Fruit fly (Drosophila melanogaster) whole organism, adult: ENCODE data around the gene rost.

Experiments
- CG11617 ChIP-seq: fragments of 200-800 bp; sonication (Bioruptor generic); optimal IDR thresholded peaks from 2 replicates; lab custom pipeline; 2017; ENCODE audit warnings: mild to moderate bottlenecking, missing biosample characterization, missing genetic modification reagents, missing genetic modification characterization
- CG12768 ChIP-seq: fragments of 200-800 bp; sonication (Bioruptor generic); optimal IDR thresholded peaks from 2 replicates; lab custom pipeline; 2017; ENCODE audit warnings: missing biosample characterization, missing genetic modification characterization, mild to moderate bottlenecking, moderate library complexity, missing genetic modification reagents
- CG14711 ChIP-seq: fragments of 200-800 bp; sonication (Bioruptor generic); optimal IDR thresholded peaks from 2 replicates; lab custom pipeline; 2018; ENCODE audit warnings: missing biosample characterization, mild to moderate bottlenecking, missing genetic modification characterization, moderate library complexity
- CG1620 ChIP-seq: fragments of 200-800 bp; sonication (Bioruptor generic); optimal IDR thresholded peaks from 2 replicates; lab custom pipeline; 2016; ENCODE audit warnings: missing biosample characterization, missing genetic modification characterization
- CG33017 ChIP-seq: fragments of 200-800 bp; sonication (Bioruptor generic); optimal IDR thresholded peaks from 2 replicates; lab custom pipeline; 2018; ENCODE audit warnings: missing biosample characterization, mild to moderate bottlenecking, missing genetic modification characterization, moderate library complexity
- CG5204 ChIP-seq: fragments of 200-800 bp; sonication (Bioruptor generic); optimal IDR thresholded peaks from 2 replicates; lab custom pipeline; 2016; ENCODE audit warnings: missing biosample characterization, missing genetic modification characterization
- CG7045 ChIP-seq: fragments of 200-800 bp; sonication (Bioruptor generic); optimal IDR thresholded peaks from 2 replicates; lab custom pipeline; 2017; ENCODE audit warnings: missing biosample characterization, mild to moderate bottlenecking, missing genetic modification characterization
- CG7101 ChIP-seq: fragments of 200-800 bp; sonication (Bioruptor generic); optimal IDR thresholded peaks from 2 replicates; lab custom pipeline; 2018; ENCODE audit warnings: missing biosample characterization, mild to moderate bottlenecking, missing genetic modification characterization, moderate library complexity
- Clk ChIP-seq: fragments of 200-800 bp; sonication (Bioruptor generic); optimal IDR thresholded peaks from 2 replicates; lab custom pipeline; 2017; ENCODE audit warnings: missing biosample characterization, missing genetic modification characterization
- Crg-1 ChIP-seq: fragments of 200-800 bp; sonication (Bioruptor generic); optimal IDR thresholded peaks from 2 replicates; lab custom pipeline; 2016; ENCODE audit warnings: missing biosample characterization, missing genetic modification characterization
- Hr96 ChIP-seq: fragments of 200-800 bp; sonication (Bioruptor generic); optimal IDR thresholded peaks from 2 replicates; lab custom pipeline; 2016; ENCODE audit warnings: missing biosample characterization, missing genetic modification characterization
- Mnt ChIP-seq: fragments of 200-800 bp; sonication (Bioruptor generic); optimal IDR thresholded peaks from 2 replicates; lab custom pipeline; 2016; ENCODE audit warnings: missing biosample characterization, mild to moderate bottlenecking, missing genetic modification characterization
- bab1 ChIP-seq: fragments of 200-800 bp; sonication (Bioruptor generic); optimal IDR thresholded peaks from 3 replicates; lab custom pipeline; 2019; ENCODE audit warnings: missing biosample characterization, mild to moderate bottlenecking, missing genetic modification characterization, moderate library complexity
- cic ChIP-seq: fragments of 200-800 bp; sonication (Bioruptor generic); optimal IDR thresholded peaks from 2 replicates; lab custom pipeline; 2017; ENCODE audit warnings: missing biosample characterization, mild to moderate bottlenecking, missing genetic modification characterization, moderate library complexity
- cnc ChIP-seq, 2 experiments: fragments of >200 bp; optimal IDR thresholded peaks; 2 replicates each; lab custom pipeline; 2017
- kay ChIP-seq: fragments of 200-800 bp; sonication (Bioruptor generic); peaks from one replicate; lab custom pipeline; 2016; ENCODE audit warnings: missing biosample characterization, missing genetic modification characterization, borderline replicate concordance
- ovo ChIP-seq: fragments of 200-800 bp; sonication (Bioruptor generic); optimal IDR thresholded peaks from 2 replicates; lab custom pipeline; 2016; ENCODE audit warnings: missing biosample characterization, missing genetic modification characterization
- pad ChIP-seq: fragments of 200-800 bp; sonication (Bioruptor generic); optimal IDR thresholded peaks from 3 replicates; lab custom pipeline; 2017; ENCODE audit warnings: missing biosample characterization, missing genetic modification characterization, mild to moderate bottlenecking, moderate library complexity, missing genetic modification reagents
- tj ChIP-seq: fragments of 200-800 bp; sonication (Bioruptor generic); optimal IDR thresholded peaks from 3 replicates; lab custom pipeline; 2017; ENCODE audit warnings: missing biosample characterization, mild to moderate bottlenecking, missing genetic modification characterization, moderate library complexity
- toe ChIP-seq: fragments of 200-800 bp; sonication (Bioruptor generic); optimal IDR thresholded peaks from 2 replicates; lab custom pipeline; 2016; ENCODE audit warnings: missing biosample characterization, missing genetic modification characterization

Gene rost

dm6 chr2L:8989037-8989591, at the start of gene rost:
Gene rost (minus strand): TSS chr2L:8989539.
- TF ChIP-seq CG7101 (tag; lab: Kevin White, UChicago) (no peak), Hr96 (GFP tag; lab: Kevin White, UChicago) (no peak), tj (GFP tag; lab: Kevin White, UChicago) (peak; percentile 39), kay (peak; percentile 10), bab1 (GFP tag; lab: Kevin White, UChicago) (no peak), ovo (peak; percentile 80), CG11617 (GFP tag; lab: Kevin White, UChicago) (no peak), pad (GFP tag; lab: Kevin White, UChicago) (peak; percentile 59), toe (no peak), Mnt (peak; percentile 83)

dm6 chr2L:9031736-9032135, 42.4 kb upstream of the rost start, which contains the start of gene CG9582:
Gene CG9582 (minus strand): TSS chr2L:9031836.
- TF ChIP-seq CG11617 (GFP tag; lab: Kevin White, UChicago) (no peak), Mnt (no peak), CG14711 (tag; lab: Kevin White, UChicago) (no peak), bab1 (GFP tag; lab: Kevin White, UChicago) (no peak), cic (no peak), CG5204 (GFP tag; lab: Kevin White, UChicago) (no peak), tj (GFP tag; lab: Kevin White, UChicago) (no peak)

- no peak for TF ChIP-seq ovo
- no peak for TF ChIP-seq CG33017 (tag; lab: Kevin White, UChicago)
- no peak for TF ChIP-seq kay
- no peak for TF ChIP-seq Mnt
- no peak for TF ChIP-seq cnc (optimal IDR thresholded peaks at IDR 0.05; lab: Kevin White, UChicago)
- TF ChIP-seq CG11617 (GFP tag; lab: Kevin White, UChicago) = no peak
- TF ChIP-seq bab1 (GFP tag; lab: Kevin White, UChicago) = no peak
- TF ChIP-seq CG7045 = no peak
- TF ChIP-seq toe = no peak
- no peak for TF ChIP-seq Clk (GFP tag; lab: Kevin White, UChicago)
Measured at dm6 chr2L:9026157-9026556, 36.8 kb upstream of the rost start.

dm6 chr2L:9019438-9019837, 30.1 kb upstream of the rost start:
- TF ChIP-seq CG12768 (GFP tag; lab: Kevin White, UChicago) = no peak
- no peak for TF ChIP-seq CG7045
- no peak for TF ChIP-seq CG7101 (tag; lab: Kevin White, UChicago)
- no peak for TF ChIP-seq kay
- no peak for TF ChIP-seq pad (GFP tag; lab: Kevin White, UChicago)
- no peak for TF ChIP-seq CG5204 (GFP tag; lab: Kevin White, UChicago)
- no peak for TF ChIP-seq CG14711 (tag; lab: Kevin White, UChicago)
- no peak for TF ChIP-seq cnc (optimal IDR thresholded peaks at IDR 0.05; lab: Kevin White, UChicago)
- TF ChIP-seq Hr96 (GFP tag; lab: Kevin White, UChicago) = no peak
- TF ChIP-seq CG1620 (GFP tag; lab: Kevin White, UChicago) = no peak
- no peak for TF ChIP-seq Crg-1
- TF ChIP-seq Mnt = no peak
- TF ChIP-seq ovo = no peak

dm6 chr2L:9013968-9014367, 24.6 kb upstream of the rost start, which contains the start of gene Rcd-1r:
Gene Rcd-1r (minus strand): TSS chr2L:9014068.
- no peak for TF ChIP-seq Clk (GFP tag; lab: Kevin White, UChicago)
- no peak for TF ChIP-seq tj (GFP tag; lab: Kevin White, UChicago)
- TF ChIP-seq Hr96 (GFP tag; lab: Kevin White, UChicago) = no peak
- no peak for TF ChIP-seq CG7101 (tag; lab: Kevin White, UChicago)
- no peak for TF ChIP-seq CG11617 (GFP tag; lab: Kevin White, UChicago)
- TF ChIP-seq kay = no peak
- no peak for TF ChIP-seq CG14711 (tag; lab: Kevin White, UChicago)
- TF ChIP-seq CG33017 (tag; lab: Kevin White, UChicago) = no peak
- TF ChIP-seq pad (GFP tag; lab: Kevin White, UChicago) = no peak
- no peak for TF ChIP-seq Crg-1

dm6 chr2L:9011543-9012238, 22.4 kb upstream of the rost start, which contains the start of gene CG13102:
Gene CG13102 (plus strand): TSS chr2L:9012188.
- TF ChIP-seq CG12768 (GFP tag; lab: Kevin White, UChicago) (no peak), Hr96 (GFP tag; lab: Kevin White, UChicago) (no peak), CG33017 (tag; lab: Kevin White, UChicago) (peak; percentile 31), cic (peak; percentile 82), kay (peak; percentile 39)

- TF ChIP-seq CG33017 (tag; lab: Kevin White, UChicago) = peak; percentile 39
- TF ChIP-seq pad (GFP tag; lab: Kevin White, UChicago) = no peak
- peak; percentile 10 for TF ChIP-seq tj (GFP tag; lab: Kevin White, UChicago)
- TF ChIP-seq bab1 (GFP tag; lab: Kevin White, UChicago) = no peak
- TF ChIP-seq CG1620 (GFP tag; lab: Kevin White, UChicago) = no peak
- no peak for TF ChIP-seq cnc (optimal IDR thresholded peaks at IDR 0.05; lab: Kevin White, UChicago)
- no peak for TF ChIP-seq Hr96 (GFP tag; lab: Kevin White, UChicago)
- TF ChIP-seq CG7045 = peak; percentile 46
- peak; percentile 74 for TF ChIP-seq kay
- TF ChIP-seq CG12768 (GFP tag; lab: Kevin White, UChicago) = peak; percentile 35
- no peak for TF ChIP-seq Crg-1
- no peak for TF ChIP-seq Mnt
- TF ChIP-seq CG7101 (tag; lab: Kevin White, UChicago) = peak; percentile 11
- no peak for TF ChIP-seq CG11617 (GFP tag; lab: Kevin White, UChicago)
- TF ChIP-seq toe = no peak
- TF ChIP-seq ovo = no peak
- TF ChIP-seq cic = peak; percentile 60
- no peak for TF ChIP-seq CG14711 (tag; lab: Kevin White, UChicago)
- TF ChIP-seq CG5204 (GFP tag; lab: Kevin White, UChicago) = no peak
- TF ChIP-seq Clk (GFP tag; lab: Kevin White, UChicago) = no peak
Measured at dm6 chr2L:9010267-9010666, 20.9 kb upstream of the rost start, which contains the start of gene CG9568. Gene CG9568 (plus strand): TSS chr2L:9010583.
